Fruit fly (Drosophila melanogaster): ENCODE measurements around the gene rdhB.

dm6 chr3R:22362218-22362907, 10.9 kb downstream of the rdhB start, which contains the start of the genes JMJD6, CG7071 and Muted:
- TF ChIP-seq psq (optimal IDR thresholded peaks at IDR 0.05) (no peak), Sin3A (optimal IDR thresholded peaks at IDR 0.05) (no peak), h (optimal IDR thresholded peaks at IDR 0.05) (no peak), ttk (optimal IDR thresholded peaks at IDR 0.05) (no peak)

Data from Kc167 (cell line).